Worm (Caenorhabditis elegans): ENCODE results near the gene Y38C1BA.1.
A peak's percentile ranks its signal among the peaks of the same experiment; 100 is the strongest.

Y38C1BA.1 gene

ce11 chrIV:1824065-1824531 is 20.3 kb upstream of the Y38C1BA.1 start, which contains the start of gene cmk-1 (continued):
- TF ChIP-seq nhr-77 (tag; optimal IDR thresholded peaks at IDR 0.05) (no peak), mef-2 (tag; optimal IDR thresholded peaks at IDR 0.05) (no peak), isw-1 (GFP tag; IDR thresholded peaks at IDR 0.05) (peak; percentile 45), lin-15B (tag; optimal IDR thresholded peaks at IDR 0.05) (no peak), mdl-1 (tag; optimal IDR thresholded peaks at IDR 0.05) (peak in 1 of 2 experiments; percentile 16), lsy-2 (tag; optimal IDR thresholded peaks at IDR 0.05) (peak; percentile 43 to 62), tlp-1 (tag; optimal IDR thresholded peaks at IDR 0.05) (no peak), ztf-4 (tag; optimal IDR thresholded peaks at IDR 0.05) (peak; percentile 46), lin-35 (GFP tag; optimal IDR thresholded peaks at IDR 0.05) (peak in 1 of 2 experiments; percentile 30), lin-13 (GFP tag; optimal IDR thresholded peaks at IDR 0.05) (no peak), lin-14 (GFP tag; optimal IDR thresholded peaks at IDR 0.05) (peak; percentile 96), irx-1 (tag; optimal IDR thresholded peaks at IDR 0.05) (no peak), ztf-11 (tag; optimal IDR thresholded peaks at IDR 0.05) (peak in 1 of 2 experiments; percentile 20), tbx-2 (tag; optimal IDR thresholded peaks at IDR 0.05) (peak; percentile 75), C16A3.4 (tag; optimal IDR thresholded peaks at IDR 0.05) (no peak), dpl-1 (GFP tag; optimal IDR thresholded peaks at IDR 0.05) (peak in 1 of 3 experiments; percentile 21), unc-130 (tag; optimal IDR thresholded peaks at IDR 0.05) (no peak), aha-1 (tag; optimal IDR thresholded peaks at IDR 0.05) (no peak), pag-3 (tag; optimal IDR thresholded peaks at IDR 0.05; ENCODE audit: borderline replicate concordance, insufficient read depth) (peak; percentile 83), rnt-1 (tag; optimal IDR thresholded peaks at IDR 0.05) (peak; percentile 62), unc-62 (GFP tag; optimal IDR thresholded peaks at IDR 0.05) (no peak), unc-30 (tag; optimal IDR thresholded peaks at IDR 0.05) (no peak), ceh-90 (tag; optimal IDR thresholded peaks at IDR 0.05) (no peak), elt-3 (tag; optimal IDR thresholded peaks at IDR 0.05) (no peak), pqm-1 (tag; optimal IDR thresholded peaks at IDR 0.05) (no peak), sptf-1 (tag; optimal IDR thresholded peaks at IDR 0.05) (no peak), elt-2 (tag; optimal IDR thresholded peaks at IDR 0.05) (no peak), ces-1 (GFP tag; optimal IDR thresholded peaks at IDR 0.05) (peak; percentile 38), fkh-4 (tag; optimal IDR thresholded peaks at IDR 0.05; ENCODE audit: borderline replicate concordance) (no peak), jun-1 (tag; optimal IDR thresholded peaks at IDR 0.05) (no peak), aly-2 (tag; optimal IDR thresholded peaks at IDR 0.05) (no peak), nhr-84 (tag; optimal IDR thresholded peaks at IDR 0.05) (no peak), nhr-237 (tag; optimal IDR thresholded peaks at IDR 0.05) (no peak), nhr-12 (tag; optimal IDR thresholded peaks at IDR 0.05) (no peak), ets-5 (GFP tag; IDR thresholded peaks at IDR 0.05) (no peak), grh-1 (GFP tag; IDR thresholded peaks at IDR 0.05) (no peak), skn-1 (tag; optimal IDR thresholded peaks at IDR 0.05) (no peak), nhr-11 (tag; optimal IDR thresholded peaks at IDR 0.05) (no peak), swsn-7 (tag; optimal IDR thresholded peaks at IDR 0.05) (peak; percentile 73), zag-1 (tag; optimal IDR thresholded peaks at IDR 0.05) (no peak), sox-4 (tag; optimal IDR thresholded peaks at IDR 0.05) (peak; percentile 24), nhr-90 (tag; optimal IDR thresholded peaks at IDR 0.05; ENCODE audit: poor library complexity) (no peak), fos-1 (tag; optimal IDR thresholded peaks at IDR 0.05) (peak; percentile 28), snpc-4 (tag; optimal IDR thresholded peaks at IDR 0.05) (no peak), vab-15 (tag; optimal IDR thresholded peaks at IDR 0.05) (no peak), nhr-19 (GFP tag; conservative IDR thresholded peaks at IDR 0.05) (peak; percentile 36), efl-1 (optimal IDR thresholded peaks at IDR 0.05) (peak; percentile 29 to 36), efl-1 (GFP tag; optimal IDR thresholded peaks at IDR 0.05 in 1 of 2) (no peak)

All from whole organism, L1 larva.